Worm (Caenorhabditis elegans) whole organism, L3 larva: Measurements from ENCODE around the gene div-1.

Source experiments
- ceh-9 ChIP-seq: sonication (generic microtip); optimal IDR thresholded peaks from 2 replicates; lab custom pipeline; 2018; ENCODE audit warnings: missing biosample characterization, missing genetic modification characterization
- egl-27 ChIP-seq: sonication (generic microtip); optimal IDR thresholded peaks from 4 replicates; lab custom pipeline; 2017; ENCODE audit warnings: missing biosample characterization, missing genetic modification reagents, missing genetic modification characterization
- fos-1 ChIP-seq: fragments of 150-350 bp; optimal IDR thresholded peaks from 2 replicates; lab custom pipeline; 2014; ENCODE audit warnings: missing biosample characterization, missing genetic modification characterization
- nhr-11 ChIP-seq: fragments of 150-350 bp; optimal IDR thresholded peaks from 2 replicates; lab custom pipeline; 2014; ENCODE audit warnings: missing biosample characterization, missing genetic modification characterization
- nhr-23 ChIP-seq: fragments of 150-350 bp; optimal IDR thresholded peaks from 2 replicates; lab custom pipeline; 2014; ENCODE audit warnings: missing biosample characterization, missing genetic modification reagents, missing genetic modification characterization

- no peak for TF ChIP-seq nhr-11 (tag; lab: Kevin White, UChicago)
- no peak for TF ChIP-seq fos-1
- TF ChIP-seq nhr-23 (tag; lab: Kevin White, UChicago), result no peak
- TF ChIP-seq ceh-9 (tag; lab: Kevin White, UChicago), result no peak
- TF ChIP-seq egl-27 (tag; lab: Kevin White, UChicago), result no peak
Measured at ce11 chrIII:10278826-10279225, 30.5 kb upstream of the div-1 start, which contains the start of gene pad-2.
